Fruit fly (Drosophila melanogaster): ENCODE results near the gene CLIP-190.
A peak's percentile ranks its signal among the peaks of the same experiment; 100 is the strongest.

CLIP-190 gene

DNA sequence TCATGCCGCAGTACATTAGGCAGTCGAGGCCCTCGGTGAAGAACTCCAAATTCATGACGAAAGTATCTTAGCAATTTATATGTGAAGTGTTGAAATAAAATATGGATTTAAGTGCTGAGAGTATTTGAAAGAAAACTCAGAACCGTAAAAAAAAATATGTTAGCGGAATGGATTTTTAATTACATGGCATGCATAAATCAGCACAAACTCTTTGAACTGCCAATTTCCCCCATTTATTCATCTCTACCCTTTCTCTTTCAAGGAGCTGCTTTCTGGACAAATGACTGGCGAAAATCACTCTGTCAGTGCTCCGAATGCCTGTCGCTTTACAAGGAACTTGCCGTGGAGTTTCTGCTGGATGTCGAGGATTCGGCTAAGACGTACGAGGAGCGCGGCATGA lies 28.0 kb downstream of the CLIP-190 start, which contains the start of gene Rsph9 (continued):
- no peak for TF ChIP-seq bigmax (GFP tag; optimal IDR thresholded peaks at IDR 0.05)

DNA sequence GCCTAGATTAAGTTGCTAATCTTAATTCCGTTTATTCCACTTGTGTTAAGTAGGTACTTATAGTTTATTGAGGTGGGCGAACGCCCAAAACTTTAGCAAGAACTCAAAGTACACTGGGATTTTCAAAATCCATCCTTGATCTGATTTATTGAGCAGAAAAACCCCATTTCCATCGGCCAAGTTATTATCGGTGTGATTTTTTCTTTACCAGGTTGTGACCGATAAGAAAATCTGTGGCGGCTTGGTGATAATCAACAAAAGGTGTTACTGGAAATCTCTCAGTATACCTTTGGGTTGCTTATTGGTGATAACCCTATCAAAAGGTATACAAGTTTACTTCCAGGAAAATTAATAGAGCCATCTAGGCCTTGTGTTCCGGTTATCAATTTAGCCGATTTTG lies 35.9 kb downstream of the CLIP-190 start:
- TF ChIP-seq GATAe (GFP tag; conservative IDR thresholded peaks at IDR 0.05) (0 out of 2 replicates have a peak, but pooled peaks have one; percentile 34), CG17829 (tag; optimal IDR thresholded peaks at IDR 0.05) (no peak), CG14860 (GFP tag; IDR thresholded peaks at IDR 0.05; ENCODE audit: partially characterized antibody) (no peak), CG34376 (GFP tag; optimal IDR thresholded peaks at IDR 0.05) (peak; percentile 57), sug (tag; optimal IDR thresholded peaks at IDR 0.05) (peak; percentile 62), CG31365 (tag; optimal IDR thresholded peaks at IDR 0.05) (no peak), CG10209 (GFP tag; optimal IDR thresholded peaks at IDR 0.05) (no peak), gcm2 (GFP tag; optimal IDR thresholded peaks at IDR 0.05) (no peak), CG11456 (GFP tag; IDR thresholded peaks at IDR 0.05) (no peak), CG14965 (GFP tag; optimal IDR thresholded peaks at IDR 0.05; ENCODE audit: borderline replicate concordance) (no peak), gro (GFP tag; optimal IDR thresholded peaks at IDR 0.05) (peak; percentile 24), mirr (GFP tag; optimal IDR thresholded peaks at IDR 0.05) (peak; percentile 64), ato (GFP tag; IDR thresholded peaks at IDR 0.05; ENCODE audit: partially characterized antibody) (no peak), dpn (GFP tag; optimal IDR thresholded peaks at IDR 0.05) (no peak), tx (GFP tag; optimal IDR thresholded peaks at IDR 0.05) (no peak), ab (GFP tag; optimal IDR thresholded peaks at IDR 0.05) (no peak), exex (tag; optimal IDR thresholded peaks at IDR 0.05) (peak; percentile 97), Hey (tag; optimal IDR thresholded peaks at IDR 0.05) (no peak), sens-2 (GFP tag; IDR thresholded peaks at IDR 0.05) (peak; percentile 49; the same call in 1 of the 2 replicates), HmgD (GFP tag; optimal IDR thresholded peaks at IDR 0.05) (no peak), emc (GFP tag; optimal IDR thresholded peaks at IDR 0.05) (no peak), gem (tag; optimal IDR thresholded peaks at IDR 0.05) (no peak)

DNA sequence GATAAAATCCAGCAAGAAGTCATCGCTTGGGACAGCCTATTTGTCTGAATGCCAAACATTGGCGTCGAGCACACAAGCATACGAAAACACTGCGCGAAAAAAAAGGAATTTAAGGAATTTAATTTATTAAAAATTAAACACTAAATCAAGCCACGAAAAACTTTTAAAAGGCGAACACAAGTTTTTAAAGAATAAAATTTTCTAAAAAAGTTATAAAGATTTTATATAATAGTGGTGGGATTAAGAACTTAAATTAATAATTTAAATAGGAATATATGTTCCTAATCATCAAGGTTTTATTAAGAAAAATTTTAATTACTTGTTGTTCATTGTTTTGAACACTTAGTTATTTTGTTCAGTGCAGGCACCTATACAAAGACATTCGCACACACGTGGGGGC lies 36.9 kb downstream of the CLIP-190 start:
- TF ChIP-seq Oli (tag; optimal IDR thresholded peaks at IDR 0.05) (peak; percentile 47), Atf6 (GFP tag; IDR thresholded peaks at IDR 0.05) (peak; percentile 49), sisA (GFP tag; IDR thresholded peaks at IDR 0.05) (peak; percentile 45), Tbp (GFP tag; optimal IDR thresholded peaks at IDR 0.05) (no peak), CG2129 (GFP tag; IDR thresholded peaks at IDR 0.05; ENCODE audit: partially characterized antibody) (no peak), CG4404 (GFP tag; IDR thresholded peaks at IDR 0.05) (peak; percentile 25; the same call in 1 of the 2 replicates), slbo (GFP tag; IDR thresholded peaks at IDR 0.05) (peak; percentile 49; the same call in 1 of the 2 replicates), dmrt99B (tag; optimal IDR thresholded peaks at IDR 0.05) (peak; percentile 48), insv (GFP tag; optimal IDR thresholded peaks at IDR 0.05) (no peak), CG13424 (tag; optimal IDR thresholded peaks at IDR 0.05) (peak; percentile 37), D19B (GFP tag; optimal IDR thresholded peaks at IDR 0.05) (peak; percentile 0), CG14050 (GFP tag; IDR thresholded peaks at IDR 0.05) (no peak), Sox100B (GFP tag; optimal IDR thresholded peaks at IDR 0.05) (peak; percentile 26), Meics (GFP tag; optimal IDR thresholded peaks at IDR 0.05) (peak; percentile 45), sens (GFP tag) (peak; percentile 54), CG14014 (GFP tag; IDR thresholded peaks at IDR 0.05) (0 out of 2 replicates have a peak, but pooled peaks have one; percentile 19), da (GFP tag; optimal IDR thresholded peaks at IDR 0.05) (no peak), CG2678 (tag; optimal IDR thresholded peaks at IDR 0.05) (peak; percentile 61), CG13775 (GFP tag; optimal IDR thresholded peaks at IDR 0.05) (peak; percentile 12), CG43689 (GFP tag; IDR thresholded peaks at IDR 0.05) (no peak), CG17361 (GFP tag; IDR thresholded peaks at IDR 0.05) (peak; percentile 36; the same call in 1 of the 3 replicates), Ada2b (GFP tag; IDR thresholded peaks at IDR 0.05) (peak; percentile 17; the same call in 1 of the 2 replicates), CG14441 (GFP tag; IDR thresholded peaks at IDR 0.05) (no peak), CG3407 (GFP tag; optimal IDR thresholded peaks at IDR 0.05) (no peak), CG13296 (GFP tag; optimal IDR thresholded peaks at IDR 0.05) (peak; percentile 3), Aef1 (GFP tag; IDR thresholded peaks at IDR 0.05) (0 out of 3 replicates have a peak, but pooled peaks have one; percentile 20), row (GFP tag; IDR thresholded peaks at IDR 0.05) (peak; percentile 43)
